Fruit fly (Drosophila melanogaster) whole organism, embryonic: ENCODE results near the gene kni.

Experiments
- Asciz ChIP-seq: fragments of 200-800 bp; sonication (Bioruptor generic); optimal IDR thresholded peaks from 2 replicates; lab custom pipeline; 2017; ENCODE audit warnings: missing biosample characterization, mild to moderate bottlenecking, missing genetic modification characterization, missing genetic modification reagents
- Blimp-1 ChIP-seq: fragments of 200-800 bp; sonication (Bioruptor generic); optimal IDR thresholded peaks from 3 replicates; lab custom pipeline; 2018; ENCODE audit warnings: missing biosample characterization, missing genetic modification characterization, mild to moderate bottlenecking, moderate library complexity, missing genetic modification reagents
- CG1024 ChIP-seq: fragments of 200-800 bp; sonication (Bioruptor generic); IDR thresholded peaks from 2 replicates; pipeline ENCODE4 v1.3.6; 2022; ENCODE audit warnings: missing biosample characterization, missing genetic modification characterization
- CG10565 ChIP-seq: fragments of 200-800 bp; sonication (Bioruptor generic); optimal IDR thresholded peaks from 3 replicates; lab custom pipeline; 2016; ENCODE audit warnings: missing biosample characterization, mild to moderate bottlenecking, missing genetic modification characterization
- CG10979 ChIP-seq: fragments of 200-800 bp; sonication (Bioruptor generic); optimal IDR thresholded peaks from 2 replicates; lab custom pipeline; 2018; ENCODE audit warnings: missing biosample characterization, mild to moderate bottlenecking, missing genetic modification characterization, moderate library complexity
- CG14710 ChIP-seq: fragments of 200-800 bp; sonication (Bioruptor generic); optimal IDR thresholded peaks from 3 replicates; lab custom pipeline; 2019; ENCODE audit warnings: missing biosample characterization, mild to moderate bottlenecking, missing genetic modification characterization, moderate library complexity
- CG15011 ChIP-seq: fragments of 200-800 bp; sonication (Bioruptor generic); optimal IDR thresholded peaks from 3 replicates; lab custom pipeline; 2018; ENCODE audit warnings: missing biosample characterization, mild to moderate bottlenecking, missing genetic modification characterization
- CG15479 ChIP-seq: fragments of 200-800 bp; sonication (Bioruptor generic); optimal IDR thresholded peaks from 3 replicates; lab custom pipeline; 2019; ENCODE audit warnings: missing biosample characterization, mild to moderate bottlenecking, missing genetic modification characterization, moderate library complexity
- CG15696 ChIP-seq: fragments of 200-800 bp; sonication (Bioruptor generic); optimal IDR thresholded peaks from 2 replicates; lab custom pipeline; 2019; ENCODE audit warnings: missing biosample characterization, mild to moderate bottlenecking, missing genetic modification characterization, moderate library complexity
- CG1603 ChIP-seq: fragments of 200-800 bp; sonication (Bioruptor generic); optimal IDR thresholded peaks from 2 replicates; lab custom pipeline; 2019; ENCODE audit warnings: missing biosample characterization, mild to moderate bottlenecking, missing genetic modification characterization, moderate library complexity
- CG17359 ChIP-seq: fragments of 200-800 bp; sonication (Bioruptor generic); optimal IDR thresholded peaks from 3 replicates; lab custom pipeline; 2018; ENCODE audit warnings: missing biosample characterization, mild to moderate bottlenecking, missing genetic modification characterization, moderate library complexity
- CG17361 ChIP-seq: fragments of 200-800 bp; sonication (Bioruptor generic); IDR thresholded peaks from 3 replicates; pipeline ENCODE4 v1.3.6; 2022; ENCODE audit warnings: missing biosample characterization, missing genetic modification characterization
- CG18011 ChIP-seq: fragments of 200-800 bp; sonication (Bioruptor generic); optimal IDR thresholded peaks from 2 replicates; lab custom pipeline; 2017; ENCODE audit warnings: missing biosample characterization, missing genetic modification characterization, mild to moderate bottlenecking, moderate library complexity, missing genotype
- CG33213 ChIP-seq: fragments of 200-800 bp; sonication (Bioruptor generic); optimal IDR thresholded peaks from 3 replicates; lab custom pipeline; 2016; ENCODE audit warnings: missing biosample characterization, missing genetic modification characterization
- CG3407 ChIP-seq: fragments of 200-800 bp; sonication (Bioruptor generic); optimal IDR thresholded peaks from 2 replicates; lab custom pipeline; 2018; ENCODE audit warnings: missing biosample characterization, mild to moderate bottlenecking, missing genetic modification characterization
- CG7271 ChIP-seq: fragments of 200-800 bp; sonication (Bioruptor generic); optimal IDR thresholded peaks from 2 replicates; lab custom pipeline; 2018; ENCODE audit warnings: missing biosample characterization, mild to moderate bottlenecking, missing genetic modification characterization, moderate library complexity
- CG8089 ChIP-seq: fragments of 200-800 bp; sonication (Bioruptor generic); optimal IDR thresholded peaks from 3 replicates; lab custom pipeline; 2016; ENCODE audit warnings: missing biosample characterization, missing genetic modification characterization
- CG8944 ChIP-seq: fragments of 200-800 bp; sonication (Bioruptor generic); optimal IDR thresholded peaks from 3 replicates; lab custom pipeline; 2016; ENCODE audit warnings: missing biosample characterization, missing genetic modification characterization
- CG9876 ChIP-seq: fragments of 200-800 bp; sonication (Bioruptor generic); optimal IDR thresholded peaks from 2 replicates; lab custom pipeline; 2016; ENCODE audit warnings: missing biosample characterization, missing genetic modification characterization
- D ChIP-seq, 2 experiments: fragments of 200-800 bp in 1 of 2; fragments of >200 bp in 1 of 2; sonication (Bioruptor generic) in 1 of 2; optimal IDR thresholded peaks; 2 replicates in 1 of 2; 3 replicates in 1 of 2; lab custom pipeline; 2017; ENCODE audit warnings: mild to moderate bottlenecking in 1 of 2, missing biosample characterization in 1 of 2, missing genetic modification characterization in 1 of 2, missing genetic modification reagents in 1 of 2
- D19A ChIP-seq: fragments of 200-800 bp; optimal IDR thresholded peaks from 3 replicates; lab custom pipeline; 2019; ENCODE audit warnings: missing biosample characterization, mild to moderate bottlenecking, missing genetic modification characterization, moderate library complexity
- ERR ChIP-seq: fragments of 200-800 bp; sonication (Bioruptor generic); optimal IDR thresholded peaks from 2 replicates; lab custom pipeline; 2016; ENCODE audit warnings: missing biosample characterization, missing genetic modification characterization
- Fer1 ChIP-seq: fragments of 200-800 bp; sonication (Bioruptor generic); optimal IDR thresholded peaks from 2 replicates; lab custom pipeline; 2017; ENCODE audit warnings: missing biosample characterization, mild to moderate bottlenecking, missing genetic modification characterization
- bsh ChIP-seq, 2 experiments: fragments of 200-800 bp; sonication (Bioruptor generic); optimal IDR thresholded peaks; 2 replicates each; lab custom pipeline; 2017 to 2018; ENCODE audit warnings: mild to moderate bottlenecking in 2 of 2, missing biosample characterization in 2 of 2, missing genetic modification characterization in 2 of 2, moderate library complexity in 1 of 2
- cad ChIP-seq: fragments of >200 bp; optimal IDR thresholded peaks from 2 replicates; lab custom pipeline; 2017; ENCODE audit warnings: missing biosample characterization, missing genetic modification characterization
- caup ChIP-seq: fragments of 200-800 bp; sonication (Bioruptor generic); optimal IDR thresholded peaks from 3 replicates; lab custom pipeline; 2017; ENCODE audit warnings: missing biosample characterization, mild to moderate bottlenecking, missing genetic modification characterization, moderate library complexity; ENCODE audit not compliant: severe bottlenecking
- dati ChIP-seq: fragments of 200-800 bp; sonication (Bioruptor generic); IDR thresholded peaks from 2 replicates; pipeline ENCODE4 v1.3.6; 2022; ENCODE audit warnings: missing biosample characterization, missing genetic modification characterization
- dysf ChIP-seq: fragments of 200-800 bp; sonication (Bioruptor generic); IDR thresholded peaks from 3 replicates; pipeline ENCODE4 v1.3.6; 2022; ENCODE audit warnings: missing biosample characterization, missing genetic modification characterization
- esg ChIP-seq: fragments of 200-800 bp; sonication (Bioruptor generic); conservative IDR thresholded peaks from 2 replicates; pipeline ENCODE4 v1.3.6; 2022; ENCODE audit warnings: missing biosample characterization, missing genetic modification characterization
- fd96Cb ChIP-seq: fragments of 200-800 bp; sonication (Bioruptor generic); optimal IDR thresholded peaks from 2 replicates; lab custom pipeline; 2018; ENCODE audit warnings: missing biosample characterization, mild to moderate bottlenecking, missing genetic modification characterization, moderate library complexity
- ken ChIP-seq: fragments of 200-800 bp; sonication (Bioruptor generic); IDR thresholded peaks from 3 replicates; pipeline ENCODE4 v1.3.6; 2022; ENCODE audit warnings: missing biosample characterization, missing genetic modification characterization
- lola ChIP-seq, 3 experiments: fragments of >200 bp in 2 of 3; fragments of 200-800 bp in 1 of 3; sonication (Bioruptor generic) in 1 of 3; optimal IDR thresholded peaks; 2 replicates each; lab custom pipeline; 2017 to 2019; ENCODE audit warnings: missing biosample characterization in 3 of 3, missing genetic modification characterization in 3 of 3, mild to moderate bottlenecking in 1 of 3, moderate library complexity in 1 of 3
- oc ChIP-seq: fragments of 200-800 bp; sonication (Bioruptor generic); optimal IDR thresholded peaks from 2 replicates; lab custom pipeline; 2018; ENCODE audit warnings: missing biosample characterization, mild to moderate bottlenecking, missing genetic modification characterization, moderate library complexity
- phol ChIP-seq: fragments of 200-800 bp; sonication (Bioruptor generic); optimal IDR thresholded peaks from 3 replicates; lab custom pipeline; 2018; ENCODE audit warnings: missing biosample characterization, mild to moderate bottlenecking, missing genetic modification characterization, moderate library complexity
- prd ChIP-seq, 3 experiments: fragments of >200 bp in 2 of 3; fragments of 200-800 bp in 1 of 3; sonication (Bioruptor generic) in 1 of 3; optimal IDR thresholded peaks in 2 of 3; IDR thresholded peaks in 1 of 3; 2 replicates in 2 of 3; 3 replicates in 1 of 3; pipeline versions ENCODE4 v1.3.6 to Lab custom; 2017 to 2022; ENCODE audit warnings: missing biosample characterization in 1 of 3, missing genetic modification characterization in 1 of 3
- sens ChIP-seq: fragments of 200-800 bp; sonication (Bioruptor generic); peaks from one replicate; lab custom pipeline; 2016; ENCODE audit warnings: missing biosample characterization, missing genetic modification characterization
- sqz ChIP-seq: fragments of 200-800 bp; sonication (Bioruptor generic); optimal IDR thresholded peaks from 3 replicates; lab custom pipeline; 2018; ENCODE audit warnings: missing biosample characterization, mild to moderate bottlenecking, missing genetic modification characterization
- tap ChIP-seq: fragments of 200-800 bp; optimal IDR thresholded peaks from 3 replicates; lab custom pipeline; 2019; ENCODE audit warnings: missing biosample characterization, mild to moderate bottlenecking, missing genetic modification characterization, moderate library complexity
- tin ChIP-seq: fragments of 200-800 bp; sonication (Bioruptor generic); optimal IDR thresholded peaks from 3 replicates; lab custom pipeline; 2016; ENCODE audit warnings: missing biosample characterization, missing genetic modification characterization
- tll ChIP-seq, 2 experiments: fragments of 200-800 bp in 1 of 2; fragments of >200 bp in 1 of 2; sonication (Bioruptor generic) in 1 of 2; optimal IDR thresholded peaks; 2 replicates each; lab custom pipeline; 2017 to 2019; ENCODE audit warnings: missing biosample characterization in 2 of 2, missing genetic modification characterization in 2 of 2, mild to moderate bottlenecking in 1 of 2, moderate library complexity in 1 of 2
- zen ChIP-seq: fragments of 200-800 bp; sonication (Bioruptor generic); optimal IDR thresholded peaks from 3 replicates; lab custom pipeline; 2018; ENCODE audit warnings: missing biosample characterization, mild to moderate bottlenecking, missing genetic modification characterization, moderate library complexity

The kni gene

dm6 chr3L:20700660-20701059 is 5.5 kb upstream of the kni start (continued):
- TF ChIP-seq Fer1 (GFP tag; lab: Kevin White, UChicago) (no peak), CG15696 (tag; lab: Kevin White, UChicago) (peak; percentile 3), lola (GFP tag; optimal IDR thresholded peaks at IDR 0.05; lab: Kevin White, UChicago) (peak in 1 of 3 experiments; percentile 12), CG33213 (GFP tag; lab: Kevin White, UChicago) (no peak), CG14710 (peak; percentile 39), esg (GFP tag; lab: Robert Waterston, UW) (no peak), Blimp-1 (GFP tag; lab: Kevin White, UChicago) (peak; percentile 57), prd (optimal IDR thresholded peaks at IDR 0.05; lab: Kevin White, UChicago) (no peak), prd (GFP tag; IDR thresholded peaks at IDR 0.05; lab: Robert Waterston, UW) (peak; percentile 29; the same call in 1 of the 3 replicates), CG8944 (GFP tag; lab: Kevin White, UChicago) (no peak), CG1603 (tag; lab: Kevin White, UChicago) (peak; percentile 41), D19A (tag; lab: Kevin White, UChicago) (peak; percentile 36), CG18011 (GFP tag; lab: Kevin White, UChicago) (no peak), CG15011 (GFP tag; lab: Kevin White, UChicago) (no peak), caup (GFP tag; lab: Kevin White, UChicago) (no peak), ERR (GFP tag; lab: Kevin White, UChicago) (no peak), phol (tag; lab: Kevin White, UChicago) (peak; percentile 38), CG1024 (GFP tag; lab: Robert Waterston, UW) (no peak), CG8089 (GFP tag; lab: Kevin White, UChicago) (no peak), bsh (GFP tag; optimal IDR thresholded peaks at IDR 0.05; lab: Kevin White, UChicago) (peak in 1 of 2 experiments; percentile 49), CG3407 (GFP tag; lab: Kevin White, UChicago) (no peak), dysf (GFP tag; lab: Robert Waterston, UW) (0 out of 3 replicates have a peak, but pooled peaks have one; percentile 14), CG10979 (tag; lab: Kevin White, UChicago) (peak; percentile 67), CG9876 (no peak), fd96Cb (tag; lab: Kevin White, UChicago) (peak; percentile 43), sens (peak; percentile 67), D (optimal IDR thresholded peaks at IDR 0.05; lab: Kevin White, UChicago) (no peak), D (GFP tag; optimal IDR thresholded peaks at IDR 0.05; lab: Kevin White, UChicago) (peak; percentile 2), CG17361 (0 out of 3 replicates have a peak, but pooled peaks have one; percentile 11), tin (GFP tag; lab: Kevin White, UChicago) (no peak), tap (peak; percentile 1), dati (GFP tag; lab: Robert Waterston, UW) (no peak), CG10565 (no peak), CG17359 (tag; lab: Kevin White, UChicago) (no peak)
- TF ChIP-seq, all 482 proteins: peak for 35

dm6 chr3L:20697166-20697791 is 2.1 kb upstream of the kni start:
- TF ChIP-seq cad (GFP tag; lab: Kevin White, UChicago): peak; percentile 85
- 0 out of 3 replicates have a peak, but pooled peaks have one; percentile 17 for TF ChIP-seq ken (GFP tag; lab: Robert Waterston, UW)
- TF ChIP-seq zen (tag; lab: Kevin White, UChicago): peak; percentile 40
- no peak for TF ChIP-seq Asciz (GFP tag; lab: Kevin White, UChicago)
- peak in 1 of 2 experiments; percentile 97 for TF ChIP-seq tll (GFP tag; optimal IDR thresholded peaks at IDR 0.05; lab: Kevin White, UChicago)
- TF ChIP-seq CG7271: peak; percentile 30
- TF ChIP-seq oc (tag; lab: Kevin White, UChicago): peak; percentile 54
- peak; percentile 40 for TF ChIP-seq sqz (GFP tag; lab: Kevin White, UChicago)
- no peak for TF ChIP-seq sens
- peak; percentile 53 for TF ChIP-seq CG15479 (GFP tag; lab: Kevin White, UChicago)
